Worm (Caenorhabditis elegans): Measurements from ENCODE around the gene R05D3.9.

Gene R05D3.9

ce11 chrIII:8319100-8319499, 49.4 kb downstream of the R05D3.9 start, which contains the start of gene F10E9.11 (continued):
- TF ChIP-seq sdz-12 (GFP tag; optimal IDR thresholded peaks at IDR 0.05) (no peak), nhr-6 (tag; optimal IDR thresholded peaks at IDR 0.05) (peak; percentile 65), ztf-7 (tag; optimal IDR thresholded peaks at IDR 0.05) (no peak), ceh-82 (tag; optimal IDR thresholded peaks at IDR 0.05) (no peak), snpc-1.2 (GFP tag; IDR thresholded peaks at IDR 0.05) (0 out of 2 replicates have a peak, but pooled peaks have one; percentile 53), nhr-102 (tag; optimal IDR thresholded peaks at IDR 0.05) (peak; percentile 13), nhr-10 (tag; optimal IDR thresholded peaks at IDR 0.05) (no peak), ztf-11 (tag; optimal IDR thresholded peaks at IDR 0.05) (no peak), nhr-25 (tag; optimal IDR thresholded peaks at IDR 0.05; ENCODE audit: borderline replicate concordance, insufficient read depth) (peak; percentile 15), vab-7 (GFP tag; IDR thresholded peaks at IDR 0.05) (peak; percentile 37; the same call in 1 of the 2 replicates), F37D6.2 (tag; optimal IDR thresholded peaks at IDR 0.05) (peak; percentile 56), zip-11 (GFP tag; IDR thresholded peaks at IDR 0.05) (no peak), rbr-2 (tag; optimal IDR thresholded peaks at IDR 0.05) (peak; percentile 46), dpl-1 (GFP tag; optimal IDR thresholded peaks at IDR 0.05) (peak; percentile 96), tag-97 (GFP tag; IDR thresholded peaks at IDR 0.05) (no peak), aha-1 (tag) (peak; percentile 87), ZK337.2 (GFP tag; IDR thresholded peaks at IDR 0.05) (peak; percentile 83), fos-1 (tag; optimal IDR thresholded peaks at IDR 0.05) (no peak), set-16 (GFP tag; IDR thresholded peaks at IDR 0.05) (no peak), hif-1 (tag; optimal IDR thresholded peaks at IDR 0.05) (peak in 1 of 2 experiments; percentile 87), T26A8.4 (GFP tag; IDR thresholded peaks at IDR 0.05) (peak; percentile 45; the same call in 1 of the 2 replicates), dmd-6 (GFP tag; IDR thresholded peaks at IDR 0.05) (peak; percentile 68; the same call in 1 of the 2 replicates), mdt-29 (GFP tag; IDR thresholded peaks at IDR 0.05) (no peak), dmd-9 (GFP tag; IDR thresholded peaks at IDR 0.05) (no peak), F44E2.7 (GFP tag; IDR thresholded peaks at IDR 0.05) (no peak), skn-1 (tag; optimal IDR thresholded peaks at IDR 0.05) (no peak), ceh-32 (tag; optimal IDR thresholded peaks at IDR 0.05; ENCODE audit: poor library complexity) (no peak), zfp-3 (GFP tag; conservative IDR thresholded peaks at IDR 0.05) (no peak), pha-4 (GFP tag; IDR thresholded peaks at IDR 0.05) (no peak), pha-4 (tag; optimal IDR thresholded peaks at IDR 0.05) (peak; percentile 18), mes-2 (tag; optimal IDR thresholded peaks at IDR 0.05; ENCODE audit: poor library complexity, severe bottlenecking) (peak; percentile 98), F49E8.2 (tag; optimal IDR thresholded peaks at IDR 0.05; ENCODE audit: borderline replicate concordance) (peak; percentile 22), arid-1 (GFP tag; conservative IDR thresholded peaks at IDR 0.05) (peak; percentile 73; the same call in 1 of the 2 replicates), nhr-41 (GFP tag; IDR thresholded peaks at IDR 0.05) (no peak), lin-38 (GFP tag; IDR thresholded peaks at IDR 0.05) (peak; percentile 78), ces-1 (GFP tag; optimal IDR thresholded peaks at IDR 0.05) (no peak), hlh-30 (tag; optimal IDR thresholded peaks at IDR 0.05; ENCODE audit: insufficient read depth) (peak; percentile 57), ceh-44 (GFP tag; IDR thresholded peaks at IDR 0.05) (peak; percentile 48; the same call in 1 of the 2 replicates), duxl-1 (tag; optimal IDR thresholded peaks at IDR 0.05; ENCODE audit: poor library complexity) (peak; percentile 57), unc-39 (tag; optimal IDR thresholded peaks at IDR 0.05) (no peak), attf-4 (tag; optimal IDR thresholded peaks at IDR 0.05) (no peak), Y48G9A.11 (GFP tag; IDR thresholded peaks at IDR 0.05) (peak; percentile 82), nhr-77 (tag; optimal IDR thresholded peaks at IDR 0.05) (no peak), nhr-42 (GFP tag; IDR thresholded peaks at IDR 0.05) (no peak), R02D3.7 (tag; optimal IDR thresholded peaks at IDR 0.05) (no peak), gei-8 (GFP tag; optimal IDR thresholded peaks at IDR 0.05) (no peak), nhr-48 (tag; optimal IDR thresholded peaks at IDR 0.05) (peak; percentile 24)
